Worm (Caenorhabditis elegans) whole organism, early embryonic: ENCODE data around the gene osm-6.

Experiments
- B0310.2 ChIP-seq: sonication (generic microtip); optimal IDR thresholded peaks from 2 replicates; lab custom pipeline; 2016; ENCODE audit warnings: mild to moderate bottlenecking, missing genetic modification characterization, missing compliant biosample characterization
- F13C5.2 ChIP-seq: sonication (generic microtip); optimal IDR thresholded peaks from 2 replicates; lab custom pipeline; 2017; ENCODE audit warnings: mild to moderate bottlenecking, missing genetic modification characterization, inconsistent platforms, missing compliant biosample characterization
- aly-1 ChIP-seq: sonication (generic microtip); optimal IDR thresholded peaks from 2 replicates; lab custom pipeline; 2016; ENCODE audit warnings: missing genetic modification characterization, missing compliant biosample characterization
- ama-1 ChIP-seq: fragments of 150-350 bp; optimal IDR thresholded peaks from 2 replicates; lab custom pipeline; 2014
- ceh-36 ChIP-seq: sonication (generic microtip); optimal IDR thresholded peaks from 2 replicates; lab custom pipeline; 2016; ENCODE audit warnings: missing genetic modification characterization, inconsistent platforms, missing compliant biosample characterization
- ets-7 ChIP-seq: sonication (generic microtip); optimal IDR thresholded peaks from 2 replicates; lab custom pipeline; 2016; ENCODE audit warnings: missing genotype, missing genetic modification characterization, missing compliant biosample characterization
- flt-1 ChIP-seq: fragments of 200-800 bp; sonication (Bioruptor generic); IDR thresholded peaks from 2 replicates; pipeline ENCODE4 v1.3.6; 2022; ENCODE audit warnings: missing genetic modification characterization, missing compliant biosample characterization
- hmbx-1 ChIP-seq: sonication (generic microtip); optimal IDR thresholded peaks from 2 replicates; lab custom pipeline; 2016; ENCODE audit warnings: mild to moderate bottlenecking, missing genetic modification characterization, missing compliant biosample characterization
- scrt-1 ChIP-seq: fragments of 200-800 bp; sonication (Bioruptor generic); IDR thresholded peaks from 2 replicates; pipeline ENCODE4 v1.3.6; 2022; ENCODE audit warnings: missing genetic modification characterization, missing compliant biosample characterization
- sea-1 ChIP-seq: fragments of 200-800 bp; sonication (Bioruptor generic); conservative IDR thresholded peaks from 2 replicates; pipeline ENCODE4 v1.3.6; 2022; ENCODE audit warnings: missing genetic modification characterization, missing compliant biosample characterization
- tbx-11 ChIP-seq: fragments of 200-800 bp; sonication (Bioruptor generic); IDR thresholded peaks from 2 replicates; pipeline ENCODE4 v1.3.6; 2022; ENCODE audit warnings: missing genetic modification characterization, missing compliant biosample characterization
- tbx-37 ChIP-seq: fragments of 200-800 bp; sonication (Bioruptor generic); conservative IDR thresholded peaks from 2 replicates; pipeline ENCODE4 v1.3.6; 2022; ENCODE audit warnings: missing genetic modification reagents, missing genetic modification characterization, missing compliant biosample characterization

DNA sequence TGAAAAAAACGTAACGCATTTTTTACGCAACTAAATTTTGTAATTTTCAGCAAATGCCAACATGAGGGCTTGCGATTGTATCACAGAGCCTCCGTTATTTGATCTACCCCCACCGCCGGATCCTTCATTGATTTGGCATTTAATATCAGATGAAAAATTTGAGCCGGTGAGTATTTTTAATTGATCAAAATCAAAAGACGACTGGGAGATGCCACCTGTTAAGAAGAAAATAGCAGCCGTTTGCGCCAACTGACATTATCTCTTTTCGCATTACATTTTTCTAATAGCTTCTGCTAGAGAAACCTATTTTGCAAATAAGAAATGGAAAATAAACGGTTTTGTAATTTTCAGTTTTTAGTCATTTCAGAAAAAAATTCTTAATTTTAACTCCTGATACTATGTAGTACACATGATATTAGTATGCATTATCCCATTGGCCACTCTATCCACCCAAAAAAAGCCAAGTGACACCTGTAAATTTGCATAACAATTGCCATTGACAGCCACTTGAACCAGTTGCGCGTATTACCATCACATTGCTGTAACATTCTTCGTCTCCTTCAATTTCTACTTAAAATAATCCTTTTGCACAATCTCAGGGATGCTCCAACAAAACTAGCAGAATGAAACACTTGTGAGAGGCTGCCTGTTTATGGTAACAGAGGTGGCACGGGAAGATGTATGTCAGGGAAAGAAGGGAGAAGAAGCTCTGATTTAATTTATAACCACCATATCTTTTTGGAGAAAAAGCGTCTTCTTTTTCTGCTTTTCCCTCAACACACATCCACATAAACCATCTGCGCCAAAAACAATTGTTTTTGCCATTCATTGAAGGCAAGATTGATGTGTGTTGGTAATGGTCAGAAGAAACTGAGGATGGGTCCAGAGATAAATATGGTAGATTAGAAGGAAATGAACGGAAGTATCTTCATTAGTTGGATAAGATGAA, 31.4 kb upstream of the osm-6 start, which contains the start of gene F58H1.5:
- TF ChIP-seq ets-7 (no peak), ama-1 (peak; percentile 44), aly-1 (tag; lab: Kevin White, UChicago) (no peak), ceh-36 (tag; lab: Kevin White, UChicago) (no peak), F13C5.2 (tag; lab: Kevin White, UChicago) (no peak), hmbx-1 (tag; lab: Kevin White, UChicago) (no peak), scrt-1 (GFP tag; lab: Robert Waterston, UW) (no peak), tbx-11 (GFP tag; lab: Robert Waterston, UW) (no peak), B0310.2 (tag; lab: Kevin White, UChicago) (no peak), tbx-37 (GFP tag; lab: Robert Waterston, UW) (no peak), sea-1 (no peak), flt-1 (GFP tag; lab: Robert Waterston, UW) (no peak)
